Worm (Caenorhabditis elegans): ENCODE results near the gene ZK563.7.

Gene ZK563.7

DNA sequence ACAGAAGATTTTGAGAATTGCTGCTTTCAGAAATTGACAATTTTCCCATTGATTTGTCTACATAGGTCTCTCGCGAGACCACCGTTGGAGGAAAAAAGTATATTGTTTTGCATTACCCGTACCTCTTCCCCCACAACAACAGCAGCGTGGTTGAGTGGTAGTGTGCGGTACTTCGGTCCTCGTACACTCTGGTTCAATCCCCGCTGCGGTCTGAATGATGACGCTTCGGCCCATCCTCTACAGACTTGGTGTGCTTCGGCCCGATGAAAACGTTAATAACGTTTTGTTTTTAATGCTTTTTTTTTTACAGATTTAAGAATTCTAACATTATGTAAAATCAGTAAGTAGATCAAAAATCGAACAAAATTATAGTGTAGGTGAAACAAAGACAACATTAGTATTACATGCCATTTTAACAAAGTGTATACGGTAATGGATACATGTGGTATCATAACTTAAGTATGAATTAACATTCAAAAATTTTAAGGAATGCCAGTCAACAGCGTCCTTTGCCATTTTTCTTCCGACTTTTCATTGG, 32.3 kb upstream of the ZK563.7 start, which contains the start of gene ZK816.3:
Gene ZK816.3 (plus strand): TSS at position 488 of the 538 bp plus-strand sequence.
- TF ChIP-seq lin-13 (GFP tag; optimal IDR thresholded peaks at IDR 0.05), result peak; percentile 13
- peak; percentile 0 for TF ChIP-seq lin-11 (tag; optimal IDR thresholded peaks at IDR 0.05)
- TF ChIP-seq sma-3 (GFP tag; optimal IDR thresholded peaks at IDR 0.05), result peak; percentile 38
- no peak for TF ChIP-seq unc-39 (tag; optimal IDR thresholded peaks at IDR 0.05)
- TF ChIP-seq unc-55 (GFP tag; optimal IDR thresholded peaks at IDR 0.05), result peak; percentile 31
- TF ChIP-seq nhr-129 (tag; optimal IDR thresholded peaks at IDR 0.05), result peak; percentile 56
- peak; percentile 14 for TF ChIP-seq nhr-21 (tag; optimal IDR thresholded peaks at IDR 0.05)
- TF ChIP-seq crh-2 (tag; optimal IDR thresholded peaks at IDR 0.05), result peak; percentile 12
- TF ChIP-seq nhr-12 (tag; optimal IDR thresholded peaks at IDR 0.05), result no peak
- no peak for TF ChIP-seq aly-2 (tag; optimal IDR thresholded peaks at IDR 0.05)
- TF ChIP-seq fos-1 (tag; optimal IDR thresholded peaks at IDR 0.05), result peak; percentile 41
- no peak for TF ChIP-seq ama-1 (optimal IDR thresholded peaks at IDR 0.05)
- peak; percentile 33 for TF ChIP-seq sma-9 (GFP tag; optimal IDR thresholded peaks at IDR 0.05)
- TF ChIP-seq sma-9 (tag; optimal IDR thresholded peaks at IDR 0.05), result no peak
- no peak for TF ChIP-seq unc-62 (GFP tag; optimal IDR thresholded peaks at IDR 0.05)

DNA sequence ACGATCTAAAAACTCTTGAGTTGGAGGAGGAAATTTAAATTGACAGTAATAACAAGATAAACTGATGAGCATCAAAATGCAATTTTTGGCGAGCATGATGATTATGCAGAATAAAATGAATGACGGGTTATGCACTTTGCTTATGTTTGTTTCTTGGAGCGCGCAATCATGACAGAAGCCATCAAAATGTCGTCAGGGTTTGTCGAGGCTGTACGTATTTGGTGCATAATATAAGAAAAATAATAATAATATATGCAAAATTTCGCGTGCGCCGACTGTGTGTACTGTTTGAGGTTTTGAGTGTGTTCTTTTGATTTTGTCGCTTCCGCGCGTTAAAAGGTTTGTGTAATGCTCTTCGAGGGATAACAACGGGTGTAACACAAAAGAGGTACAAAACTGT, 30.0 kb upstream of the ZK563.7 start, which contains the start of gene nspg-4:
Gene nspg-4 (minus strand): TSS at position 101 of the 400 bp plus-strand sequence.
- no peak for TF ChIP-seq aly-2 (tag; optimal IDR thresholded peaks at IDR 0.05)
- TF ChIP-seq ztf-11 (tag; optimal IDR thresholded peaks at IDR 0.05), result no peak
- no peak for TF ChIP-seq nhr-12 (tag; optimal IDR thresholded peaks at IDR 0.05)

DNA sequence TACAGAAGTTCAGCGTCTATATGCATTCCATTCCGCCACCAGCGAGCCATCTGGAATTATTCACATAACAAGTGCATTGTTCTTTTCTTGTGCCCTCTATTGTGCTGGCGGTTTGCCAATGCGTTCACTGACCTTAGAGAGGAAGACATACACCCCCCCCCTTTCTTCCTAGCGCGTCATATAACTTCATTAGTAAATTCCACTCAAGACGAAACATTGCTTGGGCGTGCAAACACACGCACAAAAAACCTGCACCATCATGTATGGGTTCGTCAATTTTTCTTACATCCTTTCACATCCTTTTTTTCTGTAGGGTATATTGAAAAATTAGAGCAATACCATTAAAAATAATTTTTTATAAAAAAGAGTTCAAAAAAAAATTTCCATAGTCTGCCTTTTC, 28.7 kb upstream of the ZK563.7 start, which contains the start of gene ZK816.1:
Gene ZK816.1 (plus strand): TSS at position 187 of the 400 bp plus-strand sequence.
- no peak for TF ChIP-seq nhr-25 (tag; optimal IDR thresholded peaks at IDR 0.05)
- no peak for TF ChIP-seq R02D3.7 (tag; optimal IDR thresholded peaks at IDR 0.05)
- no peak for TF ChIP-seq egl-27 (tag; optimal IDR thresholded peaks at IDR 0.05)
- no peak for TF ChIP-seq blmp-1 (tag; optimal IDR thresholded peaks at IDR 0.05; ENCODE audit: insufficient read depth)
- TF ChIP-seq skn-1 (tag; optimal IDR thresholded peaks at IDR 0.05), result no peak
- no peak for TF ChIP-seq mbf-1 (tag; optimal IDR thresholded peaks at IDR 0.05)
- TF ChIP-seq peb-1 (tag; optimal IDR thresholded peaks at IDR 0.05), result no peak
- TF ChIP-seq unc-62 (GFP tag; optimal IDR thresholded peaks at IDR 0.05), result no peak
- no peak for TF ChIP-seq unc-39 (tag; optimal IDR thresholded peaks at IDR 0.05)
- no peak for TF ChIP-seq nhr-6 (tag; optimal IDR thresholded peaks at IDR 0.05)
- no peak for TF ChIP-seq nhr-10 (tag; optimal IDR thresholded peaks at IDR 0.05)
- TF ChIP-seq zag-1 (tag; optimal IDR thresholded peaks at IDR 0.05), result no peak

DNA sequence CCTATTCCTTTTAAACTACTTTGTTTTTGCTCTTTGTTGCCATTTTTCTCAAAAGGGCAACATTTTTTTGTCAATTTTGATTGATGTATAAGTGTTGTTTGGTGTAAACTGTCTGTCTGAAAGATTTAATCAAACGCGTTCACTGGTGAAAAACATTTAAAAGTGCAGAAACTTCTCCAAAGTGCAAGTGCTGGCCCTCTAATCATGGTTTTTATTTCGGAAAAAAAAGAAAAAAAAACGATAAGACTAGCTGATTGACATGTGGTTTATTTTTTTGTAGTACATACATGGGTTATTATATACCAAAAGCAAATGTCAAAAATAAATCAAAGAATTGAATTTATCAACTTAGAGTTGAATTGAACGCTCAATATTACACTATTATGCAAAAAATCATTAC, 17.9 kb upstream of the ZK563.7 start, which contains the start of gene dhs-26:
Gene dhs-26 (minus strand): TSS at position 116 of the 400 bp plus-strand sequence.
- no peak for TF ChIP-seq peb-1 (tag; optimal IDR thresholded peaks at IDR 0.05)
- no peak for TF ChIP-seq gmeb-1 (tag; optimal IDR thresholded peaks at IDR 0.05)
- no peak for TF ChIP-seq nhr-21 (tag; optimal IDR thresholded peaks at IDR 0.05)
- no peak for TF ChIP-seq nhr-10 (tag; optimal IDR thresholded peaks at IDR 0.05)
- no peak for TF ChIP-seq sem-4 (tag; optimal IDR thresholded peaks at IDR 0.05)
- no peak for TF ChIP-seq mab-5 (tag; optimal IDR thresholded peaks at IDR 0.05)
- TF ChIP-seq skn-1 (tag; optimal IDR thresholded peaks at IDR 0.05), result no peak
- no peak for TF ChIP-seq lin-13 (GFP tag; optimal IDR thresholded peaks at IDR 0.05)
- no peak for TF ChIP-seq F13H6.1 (tag; optimal IDR thresholded peaks at IDR 0.05)
- TF ChIP-seq aly-2 (tag; optimal IDR thresholded peaks at IDR 0.05), result no peak
- TF ChIP-seq sma-9 (GFP tag; optimal IDR thresholded peaks at IDR 0.05), result no peak
- TF ChIP-seq sma-9 (tag; optimal IDR thresholded peaks at IDR 0.05), result no peak
- no peak for TF ChIP-seq nhr-25 (tag; optimal IDR thresholded peaks at IDR 0.05)
- TF ChIP-seq ama-1 (optimal IDR thresholded peaks at IDR 0.05), result no peak
- TF ChIP-seq zag-1 (tag; optimal IDR thresholded peaks at IDR 0.05), result no peak
- TF ChIP-seq elt-3 (tag; optimal IDR thresholded peaks at IDR 0.05), result no peak
- TF ChIP-seq lsy-2 (tag; optimal IDR thresholded peaks at IDR 0.05), result no peak
- no peak for TF ChIP-seq ztf-11 (tag; optimal IDR thresholded peaks at IDR 0.05)
- no peak for TF ChIP-seq sma-3 (GFP tag; optimal IDR thresholded peaks at IDR 0.05)

DNA sequence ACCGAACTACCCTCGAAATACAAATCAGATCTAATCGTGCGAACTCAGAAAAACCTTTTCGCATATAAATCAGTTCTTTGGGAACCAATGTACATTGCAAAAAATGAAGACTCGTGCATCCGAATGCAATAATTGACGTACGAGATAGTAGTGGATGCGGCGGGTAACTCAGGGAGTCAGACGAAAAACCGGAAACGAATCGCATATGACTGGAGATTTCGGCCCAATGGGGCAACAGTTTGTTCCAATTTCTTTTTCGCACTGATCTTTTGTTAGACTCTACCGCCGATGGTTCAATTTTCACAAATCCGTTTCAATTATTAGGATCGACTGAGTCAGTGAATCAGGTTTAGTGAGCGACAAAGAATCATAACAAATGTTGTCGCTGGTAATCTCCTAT, 13.5 kb upstream of the ZK563.7 start:
- TF ChIP-seq nhr-21 (tag; optimal IDR thresholded peaks at IDR 0.05), result no peak
- no peak for TF ChIP-seq lsy-2 (tag; optimal IDR thresholded peaks at IDR 0.05)

DNA sequence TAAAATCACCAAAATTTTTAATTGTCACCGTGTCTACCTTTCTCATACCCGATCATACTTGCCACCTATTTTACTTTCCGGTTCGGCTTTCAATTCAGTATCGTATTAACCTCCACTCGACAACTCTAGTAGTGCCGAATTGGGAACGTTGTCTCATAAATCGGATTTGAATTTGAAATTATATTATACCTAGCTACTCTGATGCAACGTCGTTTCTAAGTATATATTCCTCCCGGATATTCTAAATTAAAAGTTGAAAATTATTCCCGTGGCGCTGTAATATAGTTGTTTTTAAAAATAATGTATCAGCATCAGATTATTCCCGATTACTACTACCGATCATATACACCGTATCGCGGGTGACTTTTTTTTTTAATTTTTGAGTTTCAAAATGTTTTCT, 11.6 kb upstream of the ZK563.7 start, which contains the start of gene ZK563.2:
Gene ZK563.2 (plus strand): TSS at position 301 of the 400 bp plus-strand sequence.
- no peak for TF ChIP-seq C34F6.9 (tag; optimal IDR thresholded peaks at IDR 0.05)
- TF ChIP-seq egl-27 (tag; optimal IDR thresholded peaks at IDR 0.05), result no peak
- no peak for TF ChIP-seq peb-1 (tag; optimal IDR thresholded peaks at IDR 0.05)
- TF ChIP-seq nhr-6 (tag; optimal IDR thresholded peaks at IDR 0.05), result no peak
- no peak for TF ChIP-seq nhr-11 (tag; optimal IDR thresholded peaks at IDR 0.05)
- TF ChIP-seq crh-2 (tag; optimal IDR thresholded peaks at IDR 0.05), result no peak
- no peak for TF ChIP-seq ztf-11 (tag; optimal IDR thresholded peaks at IDR 0.05)
- no peak for TF ChIP-seq ztf-1 (GFP tag; conservative IDR thresholded peaks at IDR 0.05)
- TF ChIP-seq lin-11 (tag; optimal IDR thresholded peaks at IDR 0.05), result no peak
- no peak for TF ChIP-seq sma-3 (GFP tag; optimal IDR thresholded peaks at IDR 0.05)
- no peak for TF ChIP-seq ceh-16 (tag; optimal IDR thresholded peaks at IDR 0.05)
- TF ChIP-seq elt-3 (tag; optimal IDR thresholded peaks at IDR 0.05), result no peak
